Worm (Caenorhabditis elegans): Measurements from ENCODE around the gene gei-6.

DNA sequence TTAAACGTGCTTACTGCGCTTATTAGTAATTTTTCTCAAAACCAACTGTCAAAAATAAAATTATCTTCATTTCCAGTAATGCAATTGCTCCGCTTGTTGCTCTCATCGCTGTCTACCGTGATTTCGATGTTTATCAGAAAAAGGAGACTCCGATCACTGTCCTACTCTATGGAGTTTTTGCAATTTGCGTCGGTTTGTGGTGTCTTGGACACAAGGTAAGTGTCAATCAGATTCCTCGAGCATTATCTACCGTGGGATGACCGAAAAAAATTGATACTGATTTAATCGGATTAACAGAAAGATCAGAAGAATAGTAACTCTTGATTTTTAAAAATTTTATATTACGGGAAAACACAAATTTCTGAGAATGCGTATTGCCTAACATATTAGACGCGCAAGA, 43.4 kb downstream of the gei-6 start:
- TF ChIP-seq ama-1 (optimal IDR thresholded peaks at IDR 0.05), result no peak
- TF ChIP-seq flt-1 (GFP tag; IDR thresholded peaks at IDR 0.05), result no peak
- TF ChIP-seq hmg-4 (GFP tag; optimal IDR thresholded peaks at IDR 0.05), result no peak
- TF ChIP-seq ets-7 (tag; optimal IDR thresholded peaks at IDR 0.05), result no peak
- no peak for TF ChIP-seq hnd-1 (tag; optimal IDR thresholded peaks at IDR 0.05)
- TF ChIP-seq scrt-1 (GFP tag; IDR thresholded peaks at IDR 0.05), result no peak
- no peak for TF ChIP-seq ceh-13 (GFP tag; optimal IDR thresholded peaks at IDR 0.05)
- no peak for TF ChIP-seq sea-1 (GFP tag; conservative IDR thresholded peaks at IDR 0.05)
- TF ChIP-seq aly-1 (tag; optimal IDR thresholded peaks at IDR 0.05), result no peak
- TF ChIP-seq tra-4 (tag; optimal IDR thresholded peaks at IDR 0.05), result no peak
- no peak for TF ChIP-seq hmbx-1 (tag; optimal IDR thresholded peaks at IDR 0.05)
- no peak for TF ChIP-seq tbx-11 (GFP tag; IDR thresholded peaks at IDR 0.05)
- TF ChIP-seq F13C5.2 (tag; optimal IDR thresholded peaks at IDR 0.05), result no peak
- no peak for TF ChIP-seq ceh-36 (tag; optimal IDR thresholded peaks at IDR 0.05)

Data from whole organism, early embryonic.